Fruit fly (Drosophila melanogaster) whole organism, embryonic: ENCODE measurements around the gene CG43131.

Experiments used
- Aef1 ChIP-seq: fragments of 200-800 bp; sonication (Bioruptor generic); IDR thresholded peaks from 3 replicates; pipeline ENCODE4 v1.3.6; 2022; ENCODE audit warnings: missing biosample characterization, missing genetic modification characterization
- Awh ChIP-seq: fragments of 200-800 bp; sonication (Bioruptor generic); IDR thresholded peaks from 2 replicates; pipeline ENCODE4, ENCODE4 v1.3.6; 2022; ENCODE audit warnings: missing biosample characterization, missing genetic modification characterization
- BEAF-32 ChIP-seq: fragments of 200-800 bp; sonication (Bioruptor generic); optimal IDR thresholded peaks from 3 replicates; lab custom pipeline; 2017; ENCODE audit warnings: missing biosample characterization, missing genetic modification characterization, mild to moderate bottlenecking, moderate library complexity, missing genetic modification reagents
- Bdp1 ChIP-seq: fragments of 200-800 bp; sonication (Bioruptor generic); optimal IDR thresholded peaks from 3 replicates; lab custom pipeline; 2016; ENCODE audit warnings: missing biosample characterization, missing genetic modification characterization
- Bteb2 ChIP-seq: fragments of 200-800 bp; sonication (Bioruptor generic); optimal IDR thresholded peaks from 2 replicates; lab custom pipeline; 2016; ENCODE audit warnings: missing biosample characterization, missing genetic modification characterization
- CG10147 ChIP-seq: fragments of 200-800 bp; sonication (Bioruptor generic); optimal IDR thresholded peaks from 2 replicates; lab custom pipeline; 2019; ENCODE audit warnings: missing biosample characterization, mild to moderate bottlenecking, missing genetic modification characterization, moderate library complexity
- CG10274 ChIP-seq: fragments of 200-800 bp; sonication (Bioruptor generic); optimal IDR thresholded peaks from 3 replicates; lab custom pipeline; 2017; ENCODE audit warnings: missing biosample characterization, mild to moderate bottlenecking, missing genetic modification characterization
- CG10565 ChIP-seq: fragments of 200-800 bp; sonication (Bioruptor generic); optimal IDR thresholded peaks from 3 replicates; lab custom pipeline; 2016; ENCODE audit warnings: missing biosample characterization, mild to moderate bottlenecking, missing genetic modification characterization
- CG10959 ChIP-seq: fragments of 200-800 bp; sonication (Bioruptor generic); IDR thresholded peaks from 2 replicates; pipeline ENCODE4 v1.3.6; 2022; ENCODE audit warnings: missing biosample characterization, missing genetic modification characterization
- CG10979 ChIP-seq: fragments of 200-800 bp; sonication (Bioruptor generic); optimal IDR thresholded peaks from 2 replicates; lab custom pipeline; 2018; ENCODE audit warnings: missing biosample characterization, mild to moderate bottlenecking, missing genetic modification characterization, moderate library complexity
- CG11247 ChIP-seq: fragments of 200-800 bp; sonication (Bioruptor generic); IDR thresholded peaks from 2 replicates; pipeline ENCODE4 v1.3.6; 2022; ENCODE audit warnings: missing biosample characterization, missing genetic modification characterization
- CG11695 ChIP-seq: fragments of 200-800 bp; sonication (Bioruptor generic); IDR thresholded peaks from 3 replicates; pipeline ENCODE4 v1.3.6; 2022; ENCODE audit warnings: missing biosample characterization, missing genetic modification characterization
- CG13624 ChIP-seq: fragments of 200-800 bp; sonication (Bioruptor generic); optimal IDR thresholded peaks from 2 replicates; lab custom pipeline; 2016; ENCODE audit warnings: missing biosample characterization, missing genetic modification characterization
- CG15269 ChIP-seq: fragments of 200-800 bp; sonication (Bioruptor generic); optimal IDR thresholded peaks from 2 replicates; lab custom pipeline; 2018; ENCODE audit warnings: missing biosample characterization, mild to moderate bottlenecking, missing genetic modification characterization, moderate library complexity
- CG1603 ChIP-seq: fragments of 200-800 bp; sonication (Bioruptor generic); optimal IDR thresholded peaks from 2 replicates; lab custom pipeline; 2019; ENCODE audit warnings: missing biosample characterization, mild to moderate bottlenecking, missing genetic modification characterization, moderate library complexity
- CG30403 ChIP-seq: fragments of 200-800 bp; sonication (Bioruptor generic); optimal IDR thresholded peaks from 3 replicates; lab custom pipeline; 2016; ENCODE audit warnings: missing biosample characterization, missing genetic modification characterization
- CG4282 ChIP-seq: fragments of 200-800 bp; sonication (Bioruptor generic); optimal IDR thresholded peaks from 2 replicates; lab custom pipeline; 2016; ENCODE audit warnings: missing biosample characterization, missing genetic modification characterization
- CG7928 ChIP-seq: fragments of 200-800 bp; sonication (Bioruptor generic); optimal IDR thresholded peaks from 2 replicates; lab custom pipeline; 2017; ENCODE audit warnings: missing biosample characterization, mild to moderate bottlenecking, missing genetic modification characterization
- CG8359 ChIP-seq: fragments of 200-800 bp; sonication (Bioruptor generic); optimal IDR thresholded peaks from 2 replicates; lab custom pipeline; 2017; ENCODE audit warnings: missing biosample characterization, mild to moderate bottlenecking, missing genetic modification characterization, borderline replicate concordance
- CG8924 ChIP-seq: fragments of 200-800 bp; optimal IDR thresholded peaks from 3 replicates; lab custom pipeline; 2019; ENCODE audit warnings: missing biosample characterization, mild to moderate bottlenecking, missing genetic modification characterization, moderate library complexity
- Drgx ChIP-seq: fragments of 200-800 bp; sonication (Bioruptor generic); IDR thresholded peaks from 2 replicates; pipeline ENCODE4 v1.3.6; 2022; ENCODE audit warnings: missing biosample characterization, missing genetic modification characterization
- E2f1 ChIP-seq: fragments of 200-800 bp; sonication (Bioruptor generic); IDR thresholded peaks from 2 replicates; pipeline ENCODE4 v1.3.6; 2022; ENCODE audit warnings: missing biosample characterization, missing genetic modification characterization
- Gug ChIP-seq: fragments of 200-800 bp; sonication (Bioruptor generic); IDR thresholded peaks from 4 replicates; pipeline ENCODE4 v1.3.6; 2022; ENCODE audit warnings: missing biosample characterization, missing genetic modification characterization
- Kr ChIP-seq: fragments of 200-800 bp; sonication (Bioruptor generic); optimal IDR thresholded peaks from 2 replicates; lab custom pipeline; 2017; ENCODE audit warnings: missing biosample characterization, mild to moderate bottlenecking, missing genetic modification characterization
- Lpt ChIP-seq: fragments of >200 bp; optimal IDR thresholded peaks from 2 replicates; lab custom pipeline; 2018; ENCODE audit warnings: missing biosample characterization, missing genetic modification characterization
- Med ChIP-seq: fragments of 200-800 bp; sonication (Bioruptor generic); peaks from one replicate; lab custom pipeline; 2016; ENCODE audit warnings: missing biosample characterization, missing genetic modification characterization, mild to moderate bottlenecking, inconsistent platforms, moderate library complexity
- NFAT ChIP-seq: fragments of 200-800 bp; sonication (Bioruptor generic); IDR thresholded peaks from 2 replicates; pipeline ENCODE4 v1.3.6; 2022; ENCODE audit warnings: missing biosample characterization, missing genetic modification characterization
- Oaz ChIP-seq: fragments of 200-800 bp; sonication (Bioruptor generic); IDR thresholded peaks from 2 replicates; pipeline ENCODE4 v1.3.6; 2022; ENCODE audit warnings: missing biosample characterization, missing genetic modification characterization
- Rx ChIP-seq: fragments of 200-800 bp; sonication (Bioruptor generic); IDR thresholded peaks from 2 replicates; pipeline ENCODE4 v1.3.6; 2022; ENCODE audit warnings: missing biosample characterization, missing genetic modification characterization
- Vsx1 ChIP-seq: fragments of 200-800 bp; sonication (Bioruptor generic); optimal IDR thresholded peaks from 2 replicates; lab custom pipeline; 2017; ENCODE audit warnings: missing biosample characterization, mild to moderate bottlenecking, missing genetic modification characterization, missing genetic modification reagents
- cad ChIP-seq: fragments of >200 bp; optimal IDR thresholded peaks from 2 replicates; lab custom pipeline; 2017; ENCODE audit warnings: missing biosample characterization, missing genetic modification characterization
- caup ChIP-seq: fragments of 200-800 bp; sonication (Bioruptor generic); optimal IDR thresholded peaks from 3 replicates; lab custom pipeline; 2017; ENCODE audit warnings: missing biosample characterization, mild to moderate bottlenecking, missing genetic modification characterization, moderate library complexity; ENCODE audit not compliant: severe bottlenecking
- dimm ChIP-seq: fragments of 200-800 bp; sonication (Bioruptor generic); IDR thresholded peaks from 2 replicates; pipeline ENCODE4 v1.3.6; 2022; ENCODE audit warnings: missing biosample characterization, missing genetic modification characterization
- dmrt99B ChIP-seq: fragments of 200-800 bp; sonication (Bioruptor generic); optimal IDR thresholded peaks from 2 replicates; lab custom pipeline; 2018; ENCODE audit warnings: missing biosample characterization, mild to moderate bottlenecking, missing genetic modification characterization, moderate library complexity
- esg ChIP-seq: fragments of 200-800 bp; sonication (Bioruptor generic); conservative IDR thresholded peaks from 2 replicates; pipeline ENCODE4 v1.3.6; 2022; ENCODE audit warnings: missing biosample characterization, missing genetic modification characterization
- gt ChIP-seq: fragments of 200-800 bp; sonication (Bioruptor generic); IDR thresholded peaks from 2 replicates; pipeline ENCODE4 v1.3.6; 2022; ENCODE audit warnings: missing biosample characterization, missing genetic modification characterization
- h ChIP-seq: fragments of >200 bp; optimal IDR thresholded peaks from 2 replicates; lab custom pipeline; 2017
- hb ChIP-seq: fragments of 200-800 bp; sonication (Bioruptor generic); IDR thresholded peaks from 3 replicates; pipeline ENCODE4 v1.3.6; 2022; ENCODE audit warnings: missing biosample characterization, missing genetic modification characterization; ENCODE audit not compliant: partially characterized antibody
- hth ChIP-seq: fragments of >200 bp; optimal IDR thresholded peaks from 2 replicates; lab custom pipeline; 2017; ENCODE audit warnings: inconsistent platforms
- jigr1 ChIP-seq: fragments of 200-800 bp; sonication (Bioruptor generic); IDR thresholded peaks from 3 replicates; pipeline ENCODE4 v1.3.6; 2022; ENCODE audit warnings: missing biosample characterization, missing genetic modification characterization
- klu ChIP-seq: fragments of 200-800 bp; sonication (Bioruptor generic); IDR thresholded peaks from 2 replicates; pipeline ENCODE4 v1.3.6; 2022; ENCODE audit warnings: missing biosample characterization, missing genetic modification characterization
- lab ChIP-seq: fragments of 200-800 bp; sonication (Bioruptor generic); optimal IDR thresholded peaks from 3 replicates; lab custom pipeline; 2017; ENCODE audit warnings: missing biosample characterization, missing genetic modification characterization, mild to moderate bottlenecking, moderate library complexity, missing genetic modification reagents
- lbe ChIP-seq: fragments of 200-800 bp; sonication (Bioruptor generic); optimal IDR thresholded peaks from 2 replicates; lab custom pipeline; 2016; ENCODE audit warnings: missing biosample characterization, mild to moderate bottlenecking, missing genetic modification characterization
- lov ChIP-seq, 2 experiments: fragments of 200-800 bp in 1 of 2; fragments of >200 bp in 1 of 2; sonication (Bioruptor generic) in 1 of 2; IDR thresholded peaks in 1 of 2; optimal IDR thresholded peaks in 1 of 2; 2 replicates in 1 of 2; 3 replicates in 1 of 2; pipeline versions ENCODE4 v1.3.6 to Lab custom; 2017 to 2022; ENCODE audit warnings: missing biosample characterization in 1 of 2, missing genetic modification characterization in 1 of 2
- shn ChIP-seq: fragments of 200-800 bp; sonication (Bioruptor generic); optimal IDR thresholded peaks from 3 replicates; lab custom pipeline; 2016; ENCODE audit warnings: missing biosample characterization, missing genetic modification characterization
- sna ChIP-seq: fragments of 200-800 bp; sonication (Bioruptor generic); IDR thresholded peaks from 2 replicates; pipeline ENCODE4 v1.3.6; 2022; ENCODE audit warnings: missing biosample characterization, missing genetic modification characterization; ENCODE audit not compliant: partially characterized antibody
- sug ChIP-seq: fragments of 200-800 bp; optimal IDR thresholded peaks from 2 replicates; lab custom pipeline; 2019; ENCODE audit warnings: missing biosample characterization, mild to moderate bottlenecking, missing genetic modification characterization, moderate library complexity
- tap ChIP-seq: fragments of 200-800 bp; optimal IDR thresholded peaks from 3 replicates; lab custom pipeline; 2019; ENCODE audit warnings: missing biosample characterization, mild to moderate bottlenecking, missing genetic modification characterization, moderate library complexity
- vnd ChIP-seq: fragments of 200-800 bp; sonication (Bioruptor generic); IDR thresholded peaks from 3 replicates; pipeline ENCODE4 v1.3.6; 2022; ENCODE audit warnings: missing biosample characterization, missing genetic modification characterization; ENCODE audit not compliant: partially characterized antibody
- yki ChIP-seq: fragments of >200 bp; optimal IDR thresholded peaks from 3 replicates; lab custom pipeline; 2018

Gene CG43131

DNA sequence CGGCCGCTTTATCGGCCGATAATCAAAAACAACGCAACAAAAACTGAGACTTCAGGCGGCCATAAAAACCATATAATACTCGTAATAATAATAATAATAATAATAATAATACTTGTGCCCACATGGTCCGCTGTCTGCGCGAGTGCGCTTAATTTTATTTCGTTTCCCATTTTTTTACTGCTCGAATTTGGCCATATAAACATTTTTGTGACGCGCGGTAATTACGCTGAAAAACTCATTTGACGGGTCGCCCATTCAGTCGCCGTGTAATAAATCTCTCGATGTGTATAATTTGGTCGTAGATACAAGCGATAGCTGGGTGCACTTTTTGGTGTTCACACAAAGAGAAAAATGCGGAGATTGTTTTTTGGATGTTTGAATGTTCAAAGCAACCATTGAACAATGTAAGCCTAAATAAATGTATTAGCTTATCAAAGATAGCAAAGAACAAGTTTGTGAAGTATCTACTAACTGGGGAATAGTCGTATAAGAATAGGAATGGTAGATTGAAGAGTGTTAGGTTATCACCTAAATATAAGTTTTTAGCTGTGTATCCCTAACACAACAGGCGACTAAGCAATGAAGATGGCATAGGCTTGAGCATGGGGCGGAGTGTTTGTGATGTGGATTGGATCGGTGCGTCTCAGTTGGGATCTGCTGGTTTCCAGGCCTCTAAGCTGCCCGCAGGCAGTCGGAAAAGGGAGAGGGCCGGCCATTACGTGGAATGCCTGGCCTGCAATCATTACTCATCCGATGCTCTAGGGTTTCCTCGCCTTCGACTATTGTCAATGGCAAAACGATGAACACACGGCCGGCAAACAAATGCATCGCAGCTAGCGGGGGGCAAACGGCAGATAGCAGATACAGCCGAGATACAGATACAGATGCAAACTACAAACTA, 32.8 kb downstream of the CG43131 start (continued):
- TF ChIP-seq Oaz (no peak), klu (GFP tag; lab: Robert Waterston, UW) (no peak), Gug (GFP tag; lab: Robert Waterston, UW) (no peak), CG8924 (tag; lab: Kevin White, UChicago) (peak; percentile 54), Lpt (GFP tag; lab: Kevin White, UChicago) (no peak), lbe (GFP tag; lab: Kevin White, UChicago) (no peak), Drgx (GFP tag; lab: Robert Waterston, UW) (no peak), Aef1 (GFP tag; lab: Robert Waterston, UW) (no peak), CG4282 (GFP tag; lab: Kevin White, UChicago) (no peak), tap (peak; percentile 26), sna (no peak), CG11695 (GFP tag; lab: Robert Waterston, UW) (no peak), hth (lab: Kevin White, UChicago) (no peak), yki (lab: Kevin White, UChicago) (no peak), CG7928 (GFP tag; lab: Kevin White, UChicago) (no peak), CG10565 (GFP tag; lab: Kevin White, UChicago) (no peak), Rx (no peak), lov (optimal IDR thresholded peaks at IDR 0.05; lab: Kevin White, UChicago) (no peak), lov (GFP tag; IDR thresholded peaks at IDR 0.05; lab: Robert Waterston, UW) (0 out of 3 replicates have a peak, but pooled peaks have one; percentile 12), Kr (GFP tag; lab: Kevin White, UChicago) (no peak), E2f1 (GFP tag; lab: Robert Waterston, UW) (peak; percentile 26), Bteb2 (GFP tag; lab: Kevin White, UChicago) (no peak), jigr1 (GFP tag; lab: Robert Waterston, UW) (no peak), CG15269 (tag; lab: Kevin White, UChicago) (peak; percentile 19), Med (GFP tag; lab: Kevin White, UChicago) (peak; percentile 85), h (lab: Kevin White, UChicago) (no peak), dimm (GFP tag; lab: Robert Waterston, UW) (no peak), CG10274 (no peak), CG11247 (no peak), caup (GFP tag; lab: Kevin White, UChicago) (no peak), dmrt99B (tag; lab: Kevin White, UChicago) (peak; percentile 78), hb (GFP tag; lab: Robert Waterston, UW) (no peak), esg (GFP tag; lab: Robert Waterston, UW) (no peak), Vsx1 (GFP tag; lab: Kevin White, UChicago) (peak; percentile 26), CG30403 (GFP tag; lab: Kevin White, UChicago) (peak; percentile 66), shn (GFP tag; lab: Kevin White, UChicago) (no peak), CG13624 (GFP tag; lab: Kevin White, UChicago) (no peak), vnd (GFP tag; lab: Robert Waterston, UW) (no peak), CG10979 (tag; lab: Kevin White, UChicago) (peak; percentile 70), CG10147 (peak; percentile 28), Awh (GFP tag; lab: Robert Waterston, UW) (peak; percentile 26; the same call in 1 of the 2 replicates), gt (no peak), NFAT (GFP tag; lab: Robert Waterston, UW) (no peak), CG8359 (peak; percentile 9), CG10959 (GFP tag; lab: Robert Waterston, UW) (no peak), BEAF-32 (GFP tag; lab: Kevin White, UChicago) (no peak), cad (peak; percentile 49), Bdp1 (GFP tag; lab: Kevin White, UChicago) (no peak), sug (tag; lab: Kevin White, UChicago) (no peak), lab (peak; percentile 48), CG1603 (peak; percentile 89)
